Worm (Caenorhabditis elegans) whole organism, mixed stage, embryonic: ENCODE data around the gene C29F9.9.

ENCODE experiments used
- M03D4.4 ChIP-seq: sonication (generic microtip); optimal IDR thresholded peaks from 2 replicates; lab custom pipeline; 2017; ENCODE audit warnings: mild to moderate bottlenecking, missing genetic modification characterization, missing compliant biosample characterization
- elt-1 ChIP-seq: sonication (generic microtip); optimal IDR thresholded peaks from 2 replicates; lab custom pipeline; 2017; ENCODE audit warnings: missing genetic modification characterization, mild to moderate bottlenecking, missing compliant biosample characterization, antibody characterized with exemption, moderate library complexity, borderline replicate concordance; ENCODE audit not compliant: insufficient read depth
- elt-3 ChIP-seq: fragments of 150-350 bp; optimal IDR thresholded peaks from 2 replicates; lab custom pipeline; 2014; ENCODE audit warnings: missing biosample characterization, missing genetic modification characterization
- lsy-2 ChIP-seq: fragments of 150-350 bp; optimal IDR thresholded peaks from 2 replicates; lab custom pipeline; 2014; ENCODE audit warnings: missing biosample characterization, missing genetic modification characterization
- mab-5 ChIP-seq: fragments of 150-350 bp; optimal IDR thresholded peaks from 2 replicates; lab custom pipeline; 2014; ENCODE audit warnings: missing biosample characterization, missing genetic modification characterization
- mls-2 ChIP-seq: sonication (generic microtip); optimal IDR thresholded peaks from 2 replicates; lab custom pipeline; 2016; ENCODE audit warnings: mild to moderate bottlenecking, missing genetic modification characterization, moderate library complexity, missing compliant biosample characterization
- nhr-12 ChIP-seq: fragments of 150-350 bp; optimal IDR thresholded peaks from 2 replicates; lab custom pipeline; 2014; ENCODE audit warnings: missing biosample characterization, missing genetic modification characterization
- nhr-28 ChIP-seq: fragments of 150-350 bp; optimal IDR thresholded peaks from 2 replicates; lab custom pipeline; 2014; ENCODE audit warnings: missing biosample characterization, missing genetic modification characterization
- pha-4 ChIP-seq: fragments of 150-350 bp; optimal IDR thresholded peaks from 2 replicates; lab custom pipeline; 2018; ENCODE audit warnings: missing biosample characterization, missing genetic modification reagents, missing genetic modification characterization
- sem-2 ChIP-seq: fragments of 200-800 bp; sonication (Bioruptor generic); optimal IDR thresholded peaks from 2 replicates; lab custom pipeline; 2018; ENCODE audit warnings: mild to moderate bottlenecking, missing genetic modification characterization, missing compliant biosample characterization
- snpc-4 ChIP-seq: fragments of 150-350 bp; optimal IDR thresholded peaks from 2 replicates; lab custom pipeline; 2014; ENCODE audit warnings: missing biosample characterization, missing genetic modification characterization
- unc-62 ChIP-seq: fragments of 150-350 bp; optimal IDR thresholded peaks from 2 replicates; lab custom pipeline; 2014; ENCODE audit warnings: missing biosample characterization, missing genetic modification reagents, missing genetic modification characterization
- ztf-11 ChIP-seq: fragments of 150-350 bp; optimal IDR thresholded peaks from 2 replicates; lab custom pipeline; 2014; ENCODE audit warnings: missing biosample characterization, missing genetic modification characterization

- TF ChIP-seq snpc-4 (no peak), lsy-2 (tag; lab: Kevin White, UChicago) (no peak), pha-4 (no peak), elt-1 (no peak), unc-62 (GFP tag; lab: Kevin White, UChicago) (no peak), mab-5 (tag; lab: Kevin White, UChicago) (no peak), ztf-11 (tag; lab: Kevin White, UChicago) (no peak), M03D4.4 (tag; lab: Kevin White, UChicago) (no peak), mls-2 (tag; lab: Kevin White, UChicago) (no peak), sem-2 (no peak), nhr-12 (tag; lab: Kevin White, UChicago) (no peak), elt-3 (tag; lab: Kevin White, UChicago) (no peak), nhr-28 (tag; lab: Kevin White, UChicago) (no peak)
Measured at ce11 chrIII:49064-49463, 49.7 kb downstream of the C29F9.9 start.
